Worm (Caenorhabditis elegans): ENCODE measurements around the gene daf-6.

DNA sequence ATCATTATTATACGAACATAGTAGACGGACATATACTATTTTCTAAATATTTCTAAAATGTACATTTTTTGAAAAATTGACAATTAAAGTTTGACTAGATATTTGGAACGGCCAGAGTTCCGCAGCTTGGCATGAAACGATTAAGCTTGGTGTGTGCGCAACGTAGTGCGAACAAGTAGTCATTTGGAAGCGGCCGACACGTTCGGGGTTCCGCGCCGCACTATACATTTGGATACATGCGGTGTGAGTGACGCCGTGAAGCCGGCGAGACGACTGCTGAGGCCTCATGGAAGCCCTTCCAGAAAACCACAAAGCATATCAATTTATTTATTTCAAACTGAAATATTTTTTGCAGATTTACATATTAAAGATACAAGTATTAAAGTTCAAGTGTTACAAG lies 49.9 kb downstream of the daf-6 start:
- TF ChIP-seq dao-5 (tag; optimal IDR thresholded peaks at IDR 0.05), result no peak
- TF ChIP-seq him-1 (tag; optimal IDR thresholded peaks at IDR 0.05), result no peak
- no peak for TF ChIP-seq W03F9.2 (tag; optimal IDR thresholded peaks at IDR 0.05)

Data from whole organism, L4/young adult.